Fruit fly (Drosophila melanogaster) whole organism, embryonic: ENCODE measurements around the gene CG42710.
A peak's percentile ranks its signal among the peaks of the same experiment; 100 is the strongest.

Experiments
- Bdp1 ChIP-seq: fragments of 200-800 bp; sonication (Bioruptor generic); optimal IDR thresholded peaks from 3 replicates; lab custom pipeline; 2016; ENCODE audit warnings: missing biosample characterization, missing genetic modification characterization
- Blimp-1 ChIP-seq: fragments of 200-800 bp; sonication (Bioruptor generic); optimal IDR thresholded peaks from 3 replicates; lab custom pipeline; 2018; ENCODE audit warnings: missing biosample characterization, missing genetic modification characterization, mild to moderate bottlenecking, moderate library complexity, missing genetic modification reagents
- Bteb2 ChIP-seq: fragments of 200-800 bp; sonication (Bioruptor generic); optimal IDR thresholded peaks from 2 replicates; lab custom pipeline; 2016; ENCODE audit warnings: missing biosample characterization, missing genetic modification characterization
- C15 ChIP-seq: fragments of 200-800 bp; sonication (Bioruptor generic); IDR thresholded peaks from 3 replicates; pipeline ENCODE4 v1.3.6; 2022; ENCODE audit warnings: missing biosample characterization, missing genetic modification characterization
- CG10321 ChIP-seq: fragments of 200-800 bp; sonication (Bioruptor generic); IDR thresholded peaks from 2 replicates; pipeline ENCODE4 v1.3.6; 2022; ENCODE audit warnings: missing biosample characterization, missing genetic modification characterization
- CG10431 ChIP-seq: fragments of 200-800 bp; sonication (Bioruptor generic); optimal IDR thresholded peaks from 3 replicates; lab custom pipeline; 2018; ENCODE audit warnings: missing biosample characterization, mild to moderate bottlenecking, missing genetic modification characterization
- CG11560 ChIP-seq: fragments of 200-800 bp; sonication (Bioruptor generic); IDR thresholded peaks from 3 replicates; pipeline ENCODE4 v1.3.6; 2022; ENCODE audit warnings: missing biosample characterization, missing genetic modification characterization
- CG11695 ChIP-seq: fragments of 200-800 bp; sonication (Bioruptor generic); IDR thresholded peaks from 3 replicates; pipeline ENCODE4 v1.3.6; 2022; ENCODE audit warnings: missing biosample characterization, missing genetic modification characterization
- CG14014 ChIP-seq: fragments of 200-800 bp; sonication (Bioruptor generic); IDR thresholded peaks from 2 replicates; pipeline ENCODE4 v1.3.6; 2022; ENCODE audit warnings: missing biosample characterization, missing genetic modification characterization
- CG17361 ChIP-seq: fragments of 200-800 bp; sonication (Bioruptor generic); IDR thresholded peaks from 3 replicates; pipeline ENCODE4 v1.3.6; 2022; ENCODE audit warnings: missing biosample characterization, missing genetic modification characterization
- CG31224 ChIP-seq: fragments of 200-800 bp; sonication (Bioruptor generic); IDR thresholded peaks from 2 replicates; pipeline ENCODE4 v1.3.6; 2022; ENCODE audit warnings: missing biosample characterization, missing genetic modification characterization
- CG34376 ChIP-seq: fragments of 200-800 bp; sonication (Bioruptor generic); optimal IDR thresholded peaks from 2 replicates; lab custom pipeline; 2018; ENCODE audit warnings: missing biosample characterization, mild to moderate bottlenecking, missing genetic modification characterization
- CG3838 ChIP-seq: fragments of 200-800 bp; sonication (Bioruptor generic); optimal IDR thresholded peaks from 3 replicates; lab custom pipeline; 2016; ENCODE audit warnings: missing biosample characterization, missing genetic modification characterization
- CG4282 ChIP-seq: fragments of 200-800 bp; sonication (Bioruptor generic); optimal IDR thresholded peaks from 2 replicates; lab custom pipeline; 2016; ENCODE audit warnings: missing biosample characterization, missing genetic modification characterization
- CG6175 ChIP-seq: fragments of 200-800 bp; sonication (Bioruptor generic); IDR thresholded peaks from 3 replicates; pipeline ENCODE4 v1.3.6; 2022; ENCODE audit warnings: missing biosample characterization, missing genetic modification characterization
- CG7928 ChIP-seq: fragments of 200-800 bp; sonication (Bioruptor generic); optimal IDR thresholded peaks from 2 replicates; lab custom pipeline; 2017; ENCODE audit warnings: missing biosample characterization, mild to moderate bottlenecking, missing genetic modification characterization
- CG9797 ChIP-seq: fragments of 200-800 bp; sonication (Bioruptor generic); optimal IDR thresholded peaks from 3 replicates; lab custom pipeline; 2018; ENCODE audit warnings: missing biosample characterization, mild to moderate bottlenecking, missing genetic modification characterization
- CHES-1-like ChIP-seq: fragments of 200-800 bp; sonication (Bioruptor generic); optimal IDR thresholded peaks from 2 replicates; lab custom pipeline; 2016; ENCODE audit warnings: missing biosample characterization, missing genetic modification characterization
- D19A ChIP-seq: fragments of 200-800 bp; optimal IDR thresholded peaks from 3 replicates; lab custom pipeline; 2019; ENCODE audit warnings: missing biosample characterization, mild to moderate bottlenecking, missing genetic modification characterization, moderate library complexity
- HLH54F ChIP-seq: fragments of 200-800 bp; sonication (Bioruptor generic); optimal IDR thresholded peaks from 3 replicates; lab custom pipeline; 2016; ENCODE audit warnings: missing biosample characterization, missing genetic modification characterization
- Hr51 ChIP-seq, 2 experiments: fragments of 200-800 bp; sonication (Bioruptor generic); optimal IDR thresholded peaks; 2 replicates in 1 of 2; 3 replicates in 1 of 2; lab custom pipeline; 2016 to 2018; ENCODE audit warnings: missing biosample characterization in 2 of 2, missing genetic modification characterization in 2 of 2, mild to moderate bottlenecking in 1 of 2, moderate library complexity in 1 of 2
- Lim3 ChIP-seq: fragments of 200-800 bp; sonication (Bioruptor generic); IDR thresholded peaks from 2 replicates; pipeline ENCODE4 v1.3.6; 2022; ENCODE audit warnings: missing biosample characterization, missing genetic modification characterization
- Opbp ChIP-seq: fragments of 200-800 bp; sonication (Bioruptor generic); IDR thresholded peaks from 3 replicates; pipeline ENCODE4 v1.3.6; 2022; ENCODE audit warnings: missing biosample characterization, missing genetic modification characterization; ENCODE audit not compliant: partially characterized antibody
- Optix ChIP-seq: fragments of 200-800 bp; sonication (Bioruptor generic); IDR thresholded peaks from 3 replicates; pipeline ENCODE4 v1.3.6; 2022; ENCODE audit warnings: missing biosample characterization, missing genetic modification characterization
- Poxn ChIP-seq: fragments of 200-800 bp; sonication (Bioruptor generic); IDR thresholded peaks from 2 replicates; pipeline ENCODE4 v1.3.6; 2022; ENCODE audit warnings: missing biosample characterization, missing genetic modification characterization
- Rfx ChIP-seq: fragments of 200-800 bp; sonication (Bioruptor generic); IDR thresholded peaks from 2 replicates; pipeline ENCODE4 v1.3.6; 2022; ENCODE audit warnings: missing biosample characterization, missing genetic modification characterization
- Sox102F ChIP-seq: fragments of 200-800 bp; sonication (Bioruptor generic); optimal IDR thresholded peaks from 2 replicates; lab custom pipeline; 2018; ENCODE audit warnings: missing biosample characterization, mild to moderate bottlenecking, missing genetic modification characterization, moderate library complexity
- Spps ChIP-seq: fragments of 200-800 bp; sonication (Bioruptor generic); optimal IDR thresholded peaks from 2 replicates; lab custom pipeline; 2018; ENCODE audit warnings: missing biosample characterization, mild to moderate bottlenecking, missing genetic modification characterization
- Tbp ChIP-seq: fragments of >200 bp; optimal IDR thresholded peaks from 2 replicates; lab custom pipeline; 2018; ENCODE audit warnings: missing biosample characterization, missing genetic modification characterization
- Vsx1 ChIP-seq: fragments of 200-800 bp; sonication (Bioruptor generic); optimal IDR thresholded peaks from 2 replicates; lab custom pipeline; 2017; ENCODE audit warnings: missing biosample characterization, mild to moderate bottlenecking, missing genetic modification characterization, missing genetic modification reagents
- ara ChIP-seq: fragments of 200-800 bp; sonication (Bioruptor generic); IDR thresholded peaks from 2 replicates; pipeline ENCODE4 v1.3.6; 2022; ENCODE audit warnings: missing biosample characterization, missing genetic modification characterization
- bab2 ChIP-seq: fragments of 200-800 bp; sonication (Bioruptor generic); optimal IDR thresholded peaks from 2 replicates; lab custom pipeline; 2016; ENCODE audit warnings: missing biosample characterization, missing genetic modification characterization
- bcd ChIP-seq: fragments of 200-800 bp; sonication (Bioruptor generic); optimal IDR thresholded peaks from 2 replicates; lab custom pipeline; 2017; ENCODE audit warnings: missing biosample characterization, mild to moderate bottlenecking, missing genetic modification characterization
- cato ChIP-seq: fragments of 200-800 bp; sonication (Bioruptor generic); optimal IDR thresholded peaks from 2 replicates; lab custom pipeline; 2016; ENCODE audit warnings: missing biosample characterization, missing genetic modification characterization, borderline replicate concordance
- cg ChIP-seq: fragments of 200-800 bp; sonication (Bioruptor generic); optimal IDR thresholded peaks from 3 replicates; lab custom pipeline; 2019; ENCODE audit warnings: missing biosample characterization, mild to moderate bottlenecking, missing genetic modification characterization, moderate library complexity
- corto ChIP-seq: fragments of 200-800 bp; sonication (Bioruptor generic); optimal IDR thresholded peaks from 2 replicates; lab custom pipeline; 2016; ENCODE audit warnings: missing biosample characterization, mild to moderate bottlenecking, missing genetic modification characterization, moderate library complexity
- dpn ChIP-seq, 2 experiments: fragments of 200-800 bp; sonication (Bioruptor generic); optimal IDR thresholded peaks; 3 replicates each; lab custom pipeline; 2016; ENCODE audit warnings: missing biosample characterization in 2 of 2, missing genetic modification characterization in 2 of 2
- emc ChIP-seq: fragments of 200-800 bp; sonication (Bioruptor generic); optimal IDR thresholded peaks from 2 replicates; lab custom pipeline; 2016; ENCODE audit warnings: missing biosample characterization, missing genetic modification characterization
- en ChIP-seq: fragments of 200-800 bp; sonication (Bioruptor generic); optimal IDR thresholded peaks from 2 replicates; lab custom pipeline; 2016; ENCODE audit warnings: missing biosample characterization, missing genetic modification characterization
- ftz-f1 ChIP-seq: fragments of 200-800 bp; sonication (Bioruptor generic); optimal IDR thresholded peaks from 2 replicates; lab custom pipeline; 2016; ENCODE audit warnings: missing biosample characterization, missing genetic modification characterization
- gcm2 ChIP-seq: fragments of 200-800 bp; sonication (Bioruptor generic); optimal IDR thresholded peaks from 2 replicates; lab custom pipeline; 2016; ENCODE audit warnings: missing biosample characterization, missing genetic modification characterization
- inv ChIP-seq: fragments of 200-800 bp; sonication (Bioruptor generic); IDR thresholded peaks from 2 replicates; pipeline ENCODE4 v1.3.6; 2022; ENCODE audit warnings: missing biosample characterization, missing genetic modification characterization; ENCODE audit not compliant: partially characterized antibody
- kni ChIP-seq: fragments of 200-800 bp; sonication (Bioruptor generic); optimal IDR thresholded peaks from 3 replicates; lab custom pipeline; 2017; ENCODE audit warnings: mild to moderate bottlenecking, missing biosample characterization, missing genetic modification reagents, missing genetic modification characterization
- otp ChIP-seq: fragments of 200-800 bp; sonication (Bioruptor generic); IDR thresholded peaks from 3 replicates; pipeline ENCODE4, ENCODE4 v1.3.6; 2022; ENCODE audit warnings: missing biosample characterization, missing genetic modification characterization
- p53 ChIP-seq: fragments of 200-800 bp; sonication (Bioruptor generic); optimal IDR thresholded peaks from 2 replicates; lab custom pipeline; 2016; ENCODE audit warnings: missing biosample characterization, missing genetic modification characterization
- rib ChIP-seq: fragments of 200-800 bp; sonication (Bioruptor generic); IDR thresholded peaks from 2 replicates; pipeline ENCODE4 v1.3.6; 2022; ENCODE audit warnings: missing biosample characterization, missing genetic modification characterization
- row ChIP-seq: fragments of 200-800 bp; sonication (Bioruptor generic); IDR thresholded peaks from 3 replicates; pipeline ENCODE4 v1.3.6; 2022; ENCODE audit warnings: missing biosample characterization, missing genetic modification characterization
- slbo ChIP-seq: fragments of 200-800 bp; sonication (Bioruptor generic); IDR thresholded peaks from 2 replicates; pipeline ENCODE4 v1.3.6; 2022; ENCODE audit warnings: missing biosample characterization, missing genetic modification characterization
- stwl ChIP-seq: fragments of 200-800 bp; sonication (Bioruptor generic); optimal IDR thresholded peaks from 3 replicates; lab custom pipeline; 2018; ENCODE audit warnings: missing biosample characterization, mild to moderate bottlenecking, missing genetic modification characterization, moderate library complexity
- tap ChIP-seq: fragments of 200-800 bp; optimal IDR thresholded peaks from 3 replicates; lab custom pipeline; 2019; ENCODE audit warnings: missing biosample characterization, mild to moderate bottlenecking, missing genetic modification characterization, moderate library complexity
- ttk ChIP-seq: fragments of 200-800 bp; sonication (Bioruptor generic); IDR thresholded peaks from 2 replicates; pipeline ENCODE4 v2.1.2; 2022; ENCODE audit warnings: missing biosample characterization, missing genetic modification characterization
- unc-4 ChIP-seq: fragments of 200-800 bp; sonication (Bioruptor generic); IDR thresholded peaks from 2 replicates; pipeline ENCODE4 v1.3.6; 2022; ENCODE audit warnings: missing biosample characterization, missing genetic modification characterization; ENCODE audit not compliant: partially characterized antibody

Gene CG42710

DNA sequence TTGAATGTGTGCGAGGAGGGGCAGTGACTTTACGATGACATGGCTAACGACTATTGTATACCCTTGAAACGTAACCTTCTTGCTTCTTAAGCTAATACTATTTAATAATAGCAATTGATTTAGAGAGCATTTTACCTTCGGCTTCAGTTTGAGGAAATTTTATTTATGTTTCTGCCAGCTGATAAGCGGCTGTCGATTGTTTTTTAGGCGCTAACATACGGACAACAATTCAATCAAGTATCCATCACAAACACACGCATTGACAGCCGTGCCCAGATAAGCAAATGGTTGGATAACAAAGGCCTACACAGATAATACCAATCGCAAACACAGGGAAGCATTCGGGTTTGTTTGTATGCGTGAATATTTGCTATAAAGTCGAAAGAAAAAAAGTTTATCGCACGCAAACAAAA, 44.0 kb downstream of the CG42710 start (continued):
- no peak for TF ChIP-seq bcd
- peak; percentile 88 for TF ChIP-seq CG34376 (GFP tag; lab: Kevin White, UChicago)
- TF ChIP-seq cato (GFP tag; lab: Kevin White, UChicago) = no peak
- TF ChIP-seq Blimp-1 (GFP tag; lab: Kevin White, UChicago) = peak; percentile 36
- no peak for TF ChIP-seq Bteb2 (GFP tag; lab: Kevin White, UChicago)
- TF ChIP-seq en (GFP tag; lab: Kevin White, UChicago) = no peak
- TF ChIP-seq dpn (GFP tag; optimal IDR thresholded peaks at IDR 0.05; lab: Kevin White, UChicago) = peak; percentile 29 to 30
- peak; percentile 45; the same call in 1 of the 3 replicates for TF ChIP-seq CG17361 (GFP tag; lab: Robert Waterston, UW)
- TF ChIP-seq CG6175 (GFP tag; lab: Robert Waterston, UW) = peak; percentile 50; the same call in 1 of the 3 replicates
- TF ChIP-seq CG31224 = no peak
- TF ChIP-seq CG11560 (tag; lab: Robert Waterston, UW) = no peak
- TF ChIP-seq Rfx (GFP tag; lab: Robert Waterston, UW) = 0 out of 2 replicates have a peak, but pooled peaks have one; percentile 38
- TF ChIP-seq inv (GFP tag; lab: Robert Waterston, UW) = no peak
- no peak for TF ChIP-seq kni
- TF ChIP-seq unc-4 = no peak
- TF ChIP-seq CG7928 (GFP tag; lab: Kevin White, UChicago) = no peak
- no peak for TF ChIP-seq CG3838
- no peak for TF ChIP-seq Tbp (GFP tag; lab: Kevin White, UChicago)
- TF ChIP-seq slbo (GFP tag; lab: Robert Waterston, UW) = peak; percentile 73
- TF ChIP-seq gcm2 (GFP tag; lab: Kevin White, UChicago) = no peak
- TF ChIP-seq Opbp (GFP tag; lab: Robert Waterston, UW) = no peak; the same call in 2 of the 3 replicates
- TF ChIP-seq stwl (tag; lab: Kevin White, UChicago) = no peak
- peak; percentile 66 for TF ChIP-seq ara (GFP tag; lab: Robert Waterston, UW)
- no peak for TF ChIP-seq ttk
- no peak for TF ChIP-seq CG10321 (GFP tag; lab: Robert Waterston, UW)
- no peak for TF ChIP-seq otp (GFP tag; lab: Robert Waterston, UW)
- peak; percentile 99 for TF ChIP-seq D19A (tag; lab: Kevin White, UChicago)
- no peak for TF ChIP-seq emc
- no peak for TF ChIP-seq Bdp1 (GFP tag; lab: Kevin White, UChicago)
- no peak for TF ChIP-seq corto (GFP tag; lab: Kevin White, UChicago)
- TF ChIP-seq CG9797 = no peak
- no peak for TF ChIP-seq Vsx1 (GFP tag; lab: Kevin White, UChicago)
- TF ChIP-seq bab2 (GFP tag; lab: Kevin White, UChicago) = peak; percentile 14
- TF ChIP-seq CG10431 (GFP tag; lab: Kevin White, UChicago) = no peak
- TF ChIP-seq CG4282 = no peak
- TF ChIP-seq cg (GFP tag; lab: Kevin White, UChicago) = peak; percentile 48
- peak; percentile 21 for TF ChIP-seq ftz-f1 (GFP tag; lab: Kevin White, UChicago)
- TF ChIP-seq HLH54F = no peak
- no peak for TF ChIP-seq CG14014 (GFP tag; lab: Robert Waterston, UW)
- no peak for TF ChIP-seq CHES-1-like (GFP tag; lab: Kevin White, UChicago)
- TF ChIP-seq Optix (GFP tag; lab: Robert Waterston, UW) = no peak
- TF ChIP-seq p53 = no peak
- TF ChIP-seq Poxn (GFP tag; lab: Robert Waterston, UW) = no peak
- TF ChIP-seq Hr51 (GFP tag; optimal IDR thresholded peaks at IDR 0.05; lab: Kevin White, UChicago) = peak in 1 of 2 experiments; percentile 26
- TF ChIP-seq CG11695 = peak; percentile 37; the same call in 1 of the 3 replicates
- TF ChIP-seq Lim3 = peak; percentile 41; the same call in 1 of the 2 replicates
- no peak for TF ChIP-seq rib (GFP tag; lab: Robert Waterston, UW)
- no peak for TF ChIP-seq C15 (GFP tag; lab: Robert Waterston, UW)
- no peak for TF ChIP-seq Spps (tag; lab: Kevin White, UChicago)
- peak; percentile 51 for TF ChIP-seq tap (tag; lab: Kevin White, UChicago)
- TF ChIP-seq row (GFP tag; lab: Robert Waterston, UW) = peak; percentile 93
- peak; percentile 48 for TF ChIP-seq Sox102F (GFP tag; lab: Kevin White, UChicago)
